Worm (Caenorhabditis elegans): Measurements from ENCODE around the gene tgn-38.

ce11 chrIV:12015586-12015985, 13.4 kb downstream of the tgn-38 start, which contains the start of gene lips-6:
- TF ChIP-seq cog-1 (tag; optimal IDR thresholded peaks at IDR 0.05) (no peak), ztf-23 (GFP tag; IDR thresholded peaks at IDR 0.05) (no peak), ref-1 (GFP tag; conservative IDR thresholded peaks at IDR 0.05) (no peak), T22C8.4 (GFP tag; IDR thresholded peaks at IDR 0.05) (no peak), flt-1 (GFP tag; IDR thresholded peaks at IDR 0.05) (no peak), med-1 (GFP tag; optimal IDR thresholded peaks at IDR 0.05; ENCODE audit: insufficient read depth) (no peak), klf-2 (GFP tag; conservative IDR thresholded peaks at IDR 0.05) (no peak)

All from whole organism, midembryonic.